Fruit fly (Drosophila melanogaster): ENCODE measurements around the gene rpk.

rpk gene

dm6 chr3R:4649126-4649811 lies 3.5 kb downstream of the rpk start, which contains the start of gene Karybeta3 (continued):
- TF ChIP-seq CG8388 (GFP tag; optimal IDR thresholded peaks at IDR 0.05) (peak; percentile 60), CG4617 (GFP tag; optimal IDR thresholded peaks at IDR 0.05; ENCODE audit: borderline replicate concordance) (peak; percentile 82), wek (GFP tag; optimal IDR thresholded peaks at IDR 0.05) (peak; percentile 29), CG8281 (tag; optimal IDR thresholded peaks at IDR 0.05) (no peak), CG4424 (GFP tag; optimal IDR thresholded peaks at IDR 0.05) (peak; percentile 72), CG15514 (GFP tag; optimal IDR thresholded peaks at IDR 0.05) (peak; percentile 93), croc (GFP tag; conservative IDR thresholded peaks at IDR 0.05) (0 out of 3 replicates have a peak, but pooled peaks have one; percentile 24), gcm (GFP tag; optimal IDR thresholded peaks at IDR 0.05) (peak; percentile 33), Sox100B (GFP tag; optimal IDR thresholded peaks at IDR 0.05) (peak; percentile 21), Ptx1 (GFP tag; IDR thresholded peaks at IDR 0.05) (peak; percentile 76), Asciz (GFP tag; optimal IDR thresholded peaks at IDR 0.05) (no peak), pita (GFP tag; optimal IDR thresholded peaks at IDR 0.05) (no peak), Lpt (GFP tag; optimal IDR thresholded peaks at IDR 0.05) (no peak), CG2116 (GFP tag; optimal IDR thresholded peaks at IDR 0.05) (peak; percentile 88), CG12104 (GFP tag; optimal IDR thresholded peaks at IDR 0.05) (peak; percentile 18), Xbp1 (GFP tag; optimal IDR thresholded peaks at IDR 0.05) (peak; percentile 82), CG17186 (GFP tag; optimal IDR thresholded peaks at IDR 0.05) (peak; percentile 97), bbx (GFP tag; IDR thresholded peaks at IDR 0.05; ENCODE audit: partially characterized antibody) (peak; percentile 60; the same call in 1 of the 2 replicates), CG6854 (GFP tag; optimal IDR thresholded peaks at IDR 0.05) (no peak), CG8359 (GFP tag; optimal IDR thresholded peaks at IDR 0.05; ENCODE audit: borderline replicate concordance) (peak; percentile 44), Dfd (GFP tag; optimal IDR thresholded peaks at IDR 0.05) (no peak), Drgx (GFP tag; IDR thresholded peaks at IDR 0.05) (peak; percentile 81), HmgZ (tag; optimal IDR thresholded peaks at IDR 0.05) (peak; percentile 84), cg (GFP tag; optimal IDR thresholded peaks at IDR 0.05) (no peak), CG17385 (GFP tag; optimal IDR thresholded peaks at IDR 0.05) (peak; percentile 60), sd (tag; optimal IDR thresholded peaks at IDR 0.05) (peak; percentile 50), slou (GFP tag; optimal IDR thresholded peaks at IDR 0.05) (peak; percentile 10), CG7357 (GFP tag; IDR thresholded peaks at IDR 0.05) (peak; percentile 61; the same call in 2 of the 3 replicates), CG12769 (tag; optimal IDR thresholded peaks at IDR 0.05) (peak; percentile 76), sens (GFP tag) (peak; percentile 96), CG1832 (GFP tag; optimal IDR thresholded peaks at IDR 0.05) (no peak), ara (GFP tag; IDR thresholded peaks at IDR 0.05) (peak; percentile 73), Nf-YB (GFP tag; optimal IDR thresholded peaks at IDR 0.05) (peak; percentile 38), CG10462 (GFP tag; optimal IDR thresholded peaks at IDR 0.05) (peak; percentile 16), sqz (GFP tag; optimal IDR thresholded peaks at IDR 0.05) (no peak), CG14050 (GFP tag; IDR thresholded peaks at IDR 0.05) (peak; percentile 69), peb (GFP tag; IDR thresholded peaks at IDR 0.05) (peak; percentile 49), D (optimal IDR thresholded peaks at IDR 0.05) (no peak), D (GFP tag; optimal IDR thresholded peaks at IDR 0.05) (peak; percentile 50), bigmax (GFP tag; optimal IDR thresholded peaks at IDR 0.05) (no peak), gsb (GFP tag; IDR thresholded peaks at IDR 0.05) (peak; percentile 53; the same call in 1 of the 2 replicates), Stat92E (GFP tag; optimal IDR thresholded peaks at IDR 0.05) (no peak), run (tag; optimal IDR thresholded peaks at IDR 0.05) (no peak), knrl (GFP tag; IDR thresholded peaks at IDR 0.05; ENCODE audit: partially characterized antibody) (peak; percentile 57), CG13775 (GFP tag; optimal IDR thresholded peaks at IDR 0.05) (peak; percentile 85), H2.0 (GFP tag; IDR thresholded peaks at IDR 0.05) (peak; percentile 73), Hr3 (GFP tag; optimal IDR thresholded peaks at IDR 0.05) (peak; percentile 66), Meics (GFP tag; optimal IDR thresholded peaks at IDR 0.05) (peak; percentile 78), dati (GFP tag; IDR thresholded peaks at IDR 0.05) (0 out of 2 replicates have a peak, but pooled peaks have one; percentile 60)
